Worm (Caenorhabditis elegans) whole organism, mixed stage, embryonic: ENCODE results near the gene C55A6.10.

Experiments
- M03D4.4 ChIP-seq: sonication (generic microtip); optimal IDR thresholded peaks from 2 replicates; lab custom pipeline; 2017; ENCODE audit warnings: mild to moderate bottlenecking, missing genetic modification characterization, missing compliant biosample characterization
- bed-3 ChIP-seq: fragments of 200-800 bp; sonication (Bioruptor generic); optimal IDR thresholded peaks from 3 replicates; lab custom pipeline; 2018; ENCODE audit warnings: mild to moderate bottlenecking, missing genetic modification characterization, moderate library complexity, missing compliant biosample characterization
- blmp-1 ChIP-seq: fragments of 150-350 bp; optimal IDR thresholded peaks from 2 replicates; lab custom pipeline; 2014; ENCODE audit warnings: missing biosample characterization, missing genetic modification characterization
- ceh-39 ChIP-seq: fragments of 150-350 bp; optimal IDR thresholded peaks from 2 replicates; lab custom pipeline; 2014; ENCODE audit warnings: missing biosample characterization, missing genetic modification characterization
- ceh-43 ChIP-seq: fragments of 200-800 bp; sonication (Bioruptor generic); optimal IDR thresholded peaks from 2 replicates; lab custom pipeline; 2018; ENCODE audit warnings: mild to moderate bottlenecking, missing genetic modification characterization, moderate library complexity, missing compliant biosample characterization
- ceh-83 ChIP-seq: fragments of 200-800 bp; sonication (Bioruptor generic); optimal IDR thresholded peaks from 2 replicates; lab custom pipeline; 2018; ENCODE audit warnings: mild to moderate bottlenecking, missing genetic modification characterization, missing compliant biosample characterization
- ces-1 ChIP-seq: fragments of 150-350 bp; optimal IDR thresholded peaks from 2 replicates; lab custom pipeline; 2014; ENCODE audit warnings: missing biosample characterization, missing genetic modification reagents, missing genetic modification characterization
- cnd-1 ChIP-seq: fragments of 200-800 bp; sonication (Bioruptor generic); optimal IDR thresholded peaks from 2 replicates; lab custom pipeline; 2018; ENCODE audit warnings: mild to moderate bottlenecking, missing genetic modification characterization, missing compliant biosample characterization
- drap-1 ChIP-seq: fragments of 200-800 bp; sonication (Bioruptor generic); optimal IDR thresholded peaks from 3 replicates; lab custom pipeline; 2018; ENCODE audit warnings: mild to moderate bottlenecking, missing genetic modification characterization, missing compliant biosample characterization
- elt-1 ChIP-seq: sonication (generic microtip); optimal IDR thresholded peaks from 2 replicates; lab custom pipeline; 2017; ENCODE audit warnings: missing genetic modification characterization, mild to moderate bottlenecking, missing compliant biosample characterization, antibody characterized with exemption, moderate library complexity, borderline replicate concordance; ENCODE audit not compliant: insufficient read depth
- flh-1 ChIP-seq: fragments of 200-800 bp; sonication (Bioruptor generic); optimal IDR thresholded peaks from 2 replicates; lab custom pipeline; 2018; ENCODE audit warnings: mild to moderate bottlenecking, missing genetic modification characterization, moderate library complexity, missing compliant biosample characterization
- hlh-1 ChIP-seq: fragments of 150-350 bp; optimal IDR thresholded peaks from 2 replicates; lab custom pipeline; 2014; ENCODE audit warnings: missing biosample characterization, missing genetic modification reagents, missing genetic modification characterization
- lin-13 ChIP-seq: fragments of 150-350 bp; optimal IDR thresholded peaks from 2 replicates; lab custom pipeline; 2014; ENCODE audit warnings: missing biosample characterization, missing genetic modification characterization
- lin-32 ChIP-seq: fragments of 200-800 bp; sonication (Bioruptor generic); optimal IDR thresholded peaks from 2 replicates; lab custom pipeline; 2018; ENCODE audit warnings: mild to moderate bottlenecking, missing genetic modification characterization, missing compliant biosample characterization
- lsy-2 ChIP-seq: fragments of 150-350 bp; optimal IDR thresholded peaks from 2 replicates; lab custom pipeline; 2014; ENCODE audit warnings: missing biosample characterization, missing genetic modification characterization
- mab-5 ChIP-seq: fragments of 150-350 bp; optimal IDR thresholded peaks from 2 replicates; lab custom pipeline; 2014; ENCODE audit warnings: missing biosample characterization, missing genetic modification characterization
- mep-1 ChIP-seq: fragments of 150-350 bp; optimal IDR thresholded peaks from 2 replicates; lab custom pipeline; 2017; ENCODE audit warnings: missing biosample characterization, missing genetic modification reagents, missing genetic modification characterization, inconsistent platforms
- mls-2 ChIP-seq: sonication (generic microtip); optimal IDR thresholded peaks from 2 replicates; lab custom pipeline; 2016; ENCODE audit warnings: mild to moderate bottlenecking, missing genetic modification characterization, moderate library complexity, missing compliant biosample characterization
- nhr-12 ChIP-seq: fragments of 150-350 bp; optimal IDR thresholded peaks from 2 replicates; lab custom pipeline; 2014; ENCODE audit warnings: missing biosample characterization, missing genetic modification characterization
- nhr-2 ChIP-seq: fragments of 150-350 bp; optimal IDR thresholded peaks from 2 replicates; lab custom pipeline; 2014; ENCODE audit warnings: missing biosample characterization, missing genetic modification characterization
- nhr-237 ChIP-seq: fragments of 150-350 bp; optimal IDR thresholded peaks from 2 replicates; lab custom pipeline; 2014; ENCODE audit warnings: missing biosample characterization, missing genetic modification characterization
- nhr-28 ChIP-seq: fragments of 150-350 bp; optimal IDR thresholded peaks from 2 replicates; lab custom pipeline; 2014; ENCODE audit warnings: missing biosample characterization, missing genetic modification characterization
- nhr-76 ChIP-seq: sonication (generic microtip); optimal IDR thresholded peaks from 2 replicates; lab custom pipeline; 2017; ENCODE audit warnings: missing biosample characterization, missing genetic modification characterization
- pha-4 ChIP-seq: fragments of 150-350 bp; optimal IDR thresholded peaks from 2 replicates; lab custom pipeline; 2018; ENCODE audit warnings: missing biosample characterization, missing genetic modification reagents, missing genetic modification characterization
- snpc-4 ChIP-seq: fragments of 150-350 bp; optimal IDR thresholded peaks from 2 replicates; lab custom pipeline; 2014; ENCODE audit warnings: missing biosample characterization, missing genetic modification characterization
- sptf-1 ChIP-seq: sonication (generic microtip); optimal IDR thresholded peaks from 2 replicates; lab custom pipeline; 2017; ENCODE audit warnings: mild to moderate bottlenecking, missing genetic modification characterization, moderate library complexity, missing compliant biosample characterization
- tbx-8 ChIP-seq: fragments of 200-800 bp; sonication (Bioruptor generic); optimal IDR thresholded peaks from 2 replicates; lab custom pipeline; 2018; ENCODE audit warnings: mild to moderate bottlenecking, missing genetic modification characterization, moderate library complexity, missing compliant biosample characterization
- unc-120 ChIP-seq: sonication (generic microtip); optimal IDR thresholded peaks from 2 replicates; lab custom pipeline; 2017; ENCODE audit warnings: missing genetic modification characterization, missing compliant biosample characterization; ENCODE audit not compliant: poor library complexity, severe bottlenecking
- unc-39 ChIP-seq: fragments of 150-350 bp; optimal IDR thresholded peaks from 2 replicates; lab custom pipeline; 2014; ENCODE audit warnings: missing biosample characterization, missing genetic modification characterization
- unc-62 ChIP-seq: fragments of 150-350 bp; optimal IDR thresholded peaks from 2 replicates; lab custom pipeline; 2014; ENCODE audit warnings: missing biosample characterization, missing genetic modification reagents, missing genetic modification characterization
- zip-8 ChIP-seq: fragments of 150-350 bp; optimal IDR thresholded peaks from 2 replicates; lab custom pipeline; 2014; ENCODE audit warnings: missing biosample characterization, missing genetic modification characterization
- ztf-11 ChIP-seq: fragments of 150-350 bp; optimal IDR thresholded peaks from 2 replicates; lab custom pipeline; 2014; ENCODE audit warnings: missing biosample characterization, missing genetic modification characterization

C55A6.10 gene

ce11 chrV:11485558-11485957, 19.6 kb upstream of the C55A6.10 start, which contains the start of gene srh-1:
Gene srh-1 (plus strand): TSS chrV:11485858.
- TF ChIP-seq unc-62 (GFP tag; lab: Kevin White, UChicago) (no peak), unc-120 (tag; lab: Kevin White, UChicago) (no peak), flh-1 (no peak), mep-1 (tag; lab: Kevin White, UChicago) (no peak), cnd-1 (tag; lab: Kevin White, UChicago) (no peak), elt-1 (tag; lab: Kevin White, UChicago) (no peak), nhr-28 (tag; lab: Kevin White, UChicago) (no peak), lin-32 (GFP tag; lab: Kevin White, UChicago) (no peak), nhr-237 (no peak)

DNA sequence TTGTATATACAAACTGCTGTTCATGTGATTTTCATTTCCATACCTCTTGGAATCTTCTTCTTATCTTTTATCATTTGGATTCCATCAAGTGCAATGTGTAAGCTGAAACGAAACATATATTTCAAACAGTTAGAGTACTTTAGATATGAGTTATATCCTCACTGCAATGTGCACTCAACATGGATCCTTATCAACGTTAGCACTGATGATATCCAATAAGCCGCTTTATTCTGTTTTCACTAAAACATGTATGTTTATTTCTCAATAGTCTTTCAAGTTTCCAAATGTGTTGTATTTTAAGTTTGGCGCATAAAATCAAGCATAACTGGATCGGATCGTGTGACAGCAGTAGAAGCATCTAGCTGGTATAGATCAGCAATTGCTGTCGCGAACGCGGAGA, 18.5 kb upstream of the C55A6.10 start, which contains the start of gene T11F9.10:
Gene T11F9.10, plus strand, starts transcription at position 301 of the 400 bp plus-strand sequence.
- TF ChIP-seq lsy-2 (tag; lab: Kevin White, UChicago), result no peak
- no peak for TF ChIP-seq M03D4.4 (tag; lab: Kevin White, UChicago)
- no peak for TF ChIP-seq cnd-1 (tag; lab: Kevin White, UChicago)
- TF ChIP-seq unc-39, result no peak
- no peak for TF ChIP-seq ceh-39 (tag; lab: Kevin White, UChicago)
- no peak for TF ChIP-seq pha-4
- TF ChIP-seq tbx-8 (GFP tag; lab: Kevin White, UChicago), result no peak
- no peak for TF ChIP-seq nhr-237
- no peak for TF ChIP-seq unc-62 (GFP tag; lab: Kevin White, UChicago)
- no peak for TF ChIP-seq ceh-83
- TF ChIP-seq elt-1 (tag; lab: Kevin White, UChicago), result no peak
- TF ChIP-seq blmp-1 (tag; lab: Kevin White, UChicago), result no peak
- no peak for TF ChIP-seq bed-3
- TF ChIP-seq mep-1 (tag; lab: Kevin White, UChicago), result no peak
- no peak for TF ChIP-seq sptf-1 (tag; lab: Kevin White, UChicago)
- TF ChIP-seq drap-1 (GFP tag; lab: Kevin White, UChicago), result no peak
- no peak for TF ChIP-seq mab-5 (tag; lab: Kevin White, UChicago)

DNA sequence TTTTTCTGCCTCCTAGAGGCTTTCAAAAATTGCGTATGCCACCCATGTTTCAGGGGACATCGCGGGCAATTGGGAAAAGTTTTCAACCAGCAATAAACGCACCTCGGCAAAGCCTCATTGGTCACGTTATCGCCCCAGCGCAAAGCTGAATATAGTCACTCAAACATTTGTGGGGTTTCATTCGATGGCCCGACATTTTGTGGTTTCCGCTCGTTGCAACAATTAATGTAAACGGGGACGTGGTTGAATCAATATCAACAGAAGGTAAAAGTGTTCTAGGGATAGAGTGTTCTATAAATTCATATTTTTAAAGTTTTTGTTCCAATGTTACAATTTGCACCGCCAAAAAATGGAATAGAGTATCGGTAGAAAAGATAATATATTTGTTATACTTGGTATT, 16.9 kb upstream of the C55A6.10 start:
- TF ChIP-seq lsy-2 (tag; lab: Kevin White, UChicago) (no peak), hlh-1 (tag; lab: Kevin White, UChicago) (no peak), nhr-237 (no peak), lin-13 (tag; lab: Kevin White, UChicago) (no peak), ceh-39 (tag; lab: Kevin White, UChicago) (no peak), ceh-43 (no peak), mls-2 (no peak), unc-62 (GFP tag; lab: Kevin White, UChicago) (no peak), cnd-1 (tag; lab: Kevin White, UChicago) (no peak), flh-1 (no peak), nhr-2 (tag; lab: Kevin White, UChicago) (no peak), ztf-11 (no peak), bed-3 (no peak), tbx-8 (GFP tag; lab: Kevin White, UChicago) (no peak), zip-8 (tag; lab: Kevin White, UChicago) (no peak), ceh-83 (no peak), M03D4.4 (tag; lab: Kevin White, UChicago) (no peak), mab-5 (tag; lab: Kevin White, UChicago) (no peak), unc-39 (no peak)

ce11 chrV:11490382-11490781, 14.8 kb upstream of the C55A6.10 start, which contains the start of gene dhs-19:
Gene dhs-19 (minus strand): TSS chrV:11490482.
- TF ChIP-seq ces-1 (GFP tag; lab: Kevin White, UChicago) (no peak), hlh-1 (tag; lab: Kevin White, UChicago) (no peak), nhr-76 (tag; lab: Kevin White, UChicago) (no peak), unc-120 (tag; lab: Kevin White, UChicago) (no peak), nhr-12 (tag; lab: Kevin White, UChicago) (no peak), zip-8 (tag; lab: Kevin White, UChicago) (no peak), ceh-83 (no peak), mab-5 (tag; lab: Kevin White, UChicago) (no peak), snpc-4 (tag; lab: Kevin White, UChicago) (no peak), pha-4 (no peak), ceh-43 (no peak)
- TF ChIP-seq, all 35 proteins: peak for 0
